Fruit fly (Drosophila melanogaster) whole organism, embryonic: ENCODE data around the gene Acp76A.

Experiments
- Aef1 ChIP-seq: fragments of 200-800 bp; sonication (Bioruptor generic); IDR thresholded peaks from 3 replicates; pipeline ENCODE4 v1.3.6; 2022; ENCODE audit warnings: missing biosample characterization, missing genetic modification characterization
- Antp ChIP-seq: fragments of 200-800 bp; sonication (Bioruptor generic); optimal IDR thresholded peaks from 3 replicates; lab custom pipeline; 2016; ENCODE audit warnings: missing biosample characterization, missing genetic modification characterization
- Bgb ChIP-seq: fragments of 200-800 bp; sonication (Bioruptor generic); IDR thresholded peaks from 2 replicates; pipeline ENCODE4 v1.3.6; 2022; ENCODE audit warnings: missing biosample characterization, missing genetic modification characterization; ENCODE audit not compliant: partially characterized antibody
- Blimp-1 ChIP-seq: fragments of 200-800 bp; sonication (Bioruptor generic); optimal IDR thresholded peaks from 3 replicates; lab custom pipeline; 2018; ENCODE audit warnings: missing biosample characterization, missing genetic modification characterization, mild to moderate bottlenecking, moderate library complexity, missing genetic modification reagents
- C15 ChIP-seq: fragments of 200-800 bp; sonication (Bioruptor generic); IDR thresholded peaks from 3 replicates; pipeline ENCODE4 v1.3.6; 2022; ENCODE audit warnings: missing biosample characterization, missing genetic modification characterization
- CG10209 ChIP-seq: fragments of 200-800 bp; sonication (Bioruptor generic); optimal IDR thresholded peaks from 3 replicates; lab custom pipeline; 2017; ENCODE audit warnings: missing biosample characterization, mild to moderate bottlenecking, missing genetic modification characterization, missing genetic modification reagents
- CG10654 ChIP-seq: fragments of 200-800 bp; sonication (Bioruptor generic); optimal IDR thresholded peaks from 2 replicates; lab custom pipeline; 2016; ENCODE audit warnings: missing biosample characterization, missing genetic modification characterization
- CG11093 ChIP-seq: fragments of 200-800 bp; sonication (Bioruptor generic); IDR thresholded peaks from 3 replicates; pipeline ENCODE4 v1.3.6; 2022; ENCODE audit warnings: missing biosample characterization, missing genetic modification characterization
- CG11398 ChIP-seq: fragments of 200-800 bp; sonication (Bioruptor generic); optimal IDR thresholded peaks from 2 replicates; lab custom pipeline; 2016; ENCODE audit warnings: missing biosample characterization, missing genetic modification characterization
- CG11504 ChIP-seq: fragments of 200-800 bp; sonication (Bioruptor generic); optimal IDR thresholded peaks from 3 replicates; lab custom pipeline; 2019; ENCODE audit warnings: missing biosample characterization, mild to moderate bottlenecking, missing genetic modification characterization, moderate library complexity
- CG11560 ChIP-seq: fragments of 200-800 bp; sonication (Bioruptor generic); IDR thresholded peaks from 3 replicates; pipeline ENCODE4 v1.3.6; 2022; ENCODE audit warnings: missing biosample characterization, missing genetic modification characterization
- CG12236 ChIP-seq: fragments of 200-800 bp; sonication (Bioruptor generic); optimal IDR thresholded peaks from 2 replicates; lab custom pipeline; 2016; ENCODE audit warnings: missing biosample characterization, missing genetic modification characterization
- CG12299 ChIP-seq: fragments of 200-800 bp; sonication (Bioruptor generic); optimal IDR thresholded peaks from 2 replicates; lab custom pipeline; 2018; ENCODE audit warnings: missing biosample characterization, mild to moderate bottlenecking, missing genetic modification characterization
- CG12659 ChIP-seq: fragments of 200-800 bp; sonication (Bioruptor generic); optimal IDR thresholded peaks from 3 replicates; lab custom pipeline; 2017; ENCODE audit warnings: mild to moderate bottlenecking, missing biosample characterization, missing genetic modification reagents, missing genetic modification characterization
- CG13775 ChIP-seq: fragments of 200-800 bp; sonication (Bioruptor generic); optimal IDR thresholded peaks from 3 replicates; lab custom pipeline; 2017; ENCODE audit warnings: missing biosample characterization, mild to moderate bottlenecking, missing genetic modification characterization
- CG16815 ChIP-seq: fragments of 200-800 bp; sonication (Bioruptor generic); optimal IDR thresholded peaks from 3 replicates; lab custom pipeline; 2017; ENCODE audit warnings: missing biosample characterization, mild to moderate bottlenecking, missing genetic modification characterization
- CG17829 ChIP-seq: fragments of 200-800 bp; optimal IDR thresholded peaks from 2 replicates; lab custom pipeline; 2019; ENCODE audit warnings: missing biosample characterization, mild to moderate bottlenecking, missing genetic modification characterization, moderate library complexity
- CG18262 ChIP-seq: fragments of 200-800 bp; optimal IDR thresholded peaks from 3 replicates; lab custom pipeline; 2019; ENCODE audit warnings: missing biosample characterization, mild to moderate bottlenecking, missing genetic modification characterization, moderate library complexity
- CG2199 ChIP-seq: fragments of 200-800 bp; sonication (Bioruptor generic); IDR thresholded peaks from 3 replicates; pipeline ENCODE4 v1.3.6; 2022; ENCODE audit warnings: missing biosample characterization, missing genetic modification characterization
- CG32767 ChIP-seq: fragments of 200-800 bp; sonication (Bioruptor generic); IDR thresholded peaks from 2 replicates; pipeline ENCODE4 v1.3.6; 2022; ENCODE audit warnings: missing biosample characterization, missing genetic modification characterization
- CG33213 ChIP-seq: fragments of 200-800 bp; sonication (Bioruptor generic); optimal IDR thresholded peaks from 3 replicates; lab custom pipeline; 2016; ENCODE audit warnings: missing biosample characterization, missing genetic modification characterization
- CG4617 ChIP-seq: fragments of 200-800 bp; sonication (Bioruptor generic); optimal IDR thresholded peaks from 3 replicates; lab custom pipeline; 2016; ENCODE audit warnings: missing biosample characterization, missing genetic modification characterization, borderline replicate concordance
- CG7556 ChIP-seq: fragments of 200-800 bp; sonication (Bioruptor generic); optimal IDR thresholded peaks from 2 replicates; lab custom pipeline; 2017; ENCODE audit warnings: missing biosample characterization, mild to moderate bottlenecking, missing genetic modification characterization
- CG7786 ChIP-seq: fragments of 200-800 bp; sonication (Bioruptor generic); optimal IDR thresholded peaks from 2 replicates; lab custom pipeline; 2016; ENCODE audit warnings: missing biosample characterization, missing genetic modification characterization
- CG8359 ChIP-seq: fragments of 200-800 bp; sonication (Bioruptor generic); optimal IDR thresholded peaks from 2 replicates; lab custom pipeline; 2017; ENCODE audit warnings: missing biosample characterization, mild to moderate bottlenecking, missing genetic modification characterization, borderline replicate concordance
- CG8478 ChIP-seq: fragments of >200 bp; optimal IDR thresholded peaks from 2 replicates; lab custom pipeline; 2018
- CG8765 ChIP-seq: fragments of 200-800 bp; sonication (Bioruptor generic); IDR thresholded peaks from 2 replicates; pipeline ENCODE4 v1.3.6; 2022; ENCODE audit warnings: missing biosample characterization, missing genetic modification characterization
- CHES-1-like ChIP-seq: fragments of 200-800 bp; sonication (Bioruptor generic); optimal IDR thresholded peaks from 2 replicates; lab custom pipeline; 2016; ENCODE audit warnings: missing biosample characterization, missing genetic modification characterization
- CTCF ChIP-seq: fragments of 200-800 bp; sonication (Bioruptor generic); optimal IDR thresholded peaks from 2 replicates; lab custom pipeline; 2017; ENCODE audit warnings: missing biosample characterization, mild to moderate bottlenecking, missing genetic modification characterization, moderate library complexity
- Ets65A ChIP-seq: fragments of 200-800 bp; sonication (Bioruptor generic); peaks from one replicate; lab custom pipeline; 2016; ENCODE audit warnings: missing biosample characterization, missing genetic modification characterization
- Hr3 ChIP-seq: fragments of 200-800 bp; sonication (Bioruptor generic); optimal IDR thresholded peaks from 3 replicates; lab custom pipeline; 2016; ENCODE audit warnings: missing biosample characterization, missing genetic modification characterization
- Jarid2 ChIP-seq: fragments of 200-800 bp; sonication (Bioruptor generic); optimal IDR thresholded peaks from 3 replicates; lab custom pipeline; 2017; ENCODE audit warnings: mild to moderate bottlenecking, missing biosample characterization, missing genetic modification reagents, missing genetic modification characterization
- Lhr ChIP-seq: fragments of 200-800 bp; sonication (Bioruptor generic); optimal IDR thresholded peaks from 3 replicates; lab custom pipeline; 2017; ENCODE audit warnings: mild to moderate bottlenecking, missing biosample characterization, missing genetic modification reagents, missing genetic modification characterization
- Lpt ChIP-seq: fragments of >200 bp; optimal IDR thresholded peaks from 2 replicates; lab custom pipeline; 2018; ENCODE audit warnings: missing biosample characterization, missing genetic modification characterization
- Mad ChIP-seq: fragments of 200-800 bp; sonication (Bioruptor generic); optimal IDR thresholded peaks from 2 replicates; lab custom pipeline; 2016; ENCODE audit warnings: missing biosample characterization, missing genetic modification characterization
- Max ChIP-seq: fragments of 200-800 bp; sonication (Bioruptor generic); optimal IDR thresholded peaks from 2 replicates; lab custom pipeline; 2016; ENCODE audit warnings: missing biosample characterization, mild to moderate bottlenecking, missing genetic modification characterization
- Mes4 ChIP-seq: fragments of 200-800 bp; sonication (Bioruptor generic); optimal IDR thresholded peaks from 2 replicates; lab custom pipeline; 2016; ENCODE audit warnings: missing biosample characterization, missing genetic modification characterization
- Nf-YB ChIP-seq: fragments of 200-800 bp; sonication (Bioruptor generic); optimal IDR thresholded peaks from 3 replicates; lab custom pipeline; 2019; ENCODE audit warnings: missing biosample characterization, mild to moderate bottlenecking, missing genetic modification characterization, moderate library complexity
- Oaz ChIP-seq: fragments of 200-800 bp; sonication (Bioruptor generic); IDR thresholded peaks from 2 replicates; pipeline ENCODE4 v1.3.6; 2022; ENCODE audit warnings: missing biosample characterization, missing genetic modification characterization
- Ravus ChIP-seq: fragments of 200-800 bp; sonication (Bioruptor generic); IDR thresholded peaks from 2 replicates; pipeline ENCODE4 v1.3.6; 2022; ENCODE audit warnings: missing biosample characterization, missing genetic modification characterization
- Sin3A ChIP-seq: fragments of >200 bp; optimal IDR thresholded peaks from 2 replicates; lab custom pipeline; 2018
- bab2 ChIP-seq: fragments of 200-800 bp; sonication (Bioruptor generic); optimal IDR thresholded peaks from 2 replicates; lab custom pipeline; 2016; ENCODE audit warnings: missing biosample characterization, missing genetic modification characterization
- chinmo ChIP-seq: fragments of 200-800 bp; sonication (Bioruptor generic); IDR thresholded peaks from 4 replicates; pipeline ENCODE4 v1.3.6; 2022; ENCODE audit warnings: missing biosample characterization, missing genetic modification characterization; ENCODE audit not compliant: partially characterized antibody
- dm ChIP-seq: fragments of 200-800 bp; sonication (Bioruptor generic); optimal IDR thresholded peaks from 3 replicates; lab custom pipeline; 2016; ENCODE audit warnings: missing biosample characterization, missing genetic modification characterization
- en ChIP-seq: fragments of 200-800 bp; sonication (Bioruptor generic); optimal IDR thresholded peaks from 2 replicates; lab custom pipeline; 2016; ENCODE audit warnings: missing biosample characterization, missing genetic modification characterization
- grau ChIP-seq: fragments of 200-800 bp; optimal IDR thresholded peaks from 3 replicates; lab custom pipeline; 2019; ENCODE audit warnings: missing biosample characterization, mild to moderate bottlenecking, missing genetic modification characterization, moderate library complexity
- lilli ChIP-seq: fragments of 200-800 bp; sonication (Bioruptor generic); optimal IDR thresholded peaks from 3 replicates; lab custom pipeline; 2016; ENCODE audit warnings: missing biosample characterization, missing genetic modification characterization
- lola ChIP-seq, 3 experiments: fragments of >200 bp in 2 of 3; fragments of 200-800 bp in 1 of 3; sonication (Bioruptor generic) in 1 of 3; optimal IDR thresholded peaks; 2 replicates each; lab custom pipeline; 2017 to 2019; ENCODE audit warnings: missing biosample characterization in 3 of 3, missing genetic modification characterization in 3 of 3, mild to moderate bottlenecking in 1 of 3, moderate library complexity in 1 of 3
- luna ChIP-seq: fragments of 200-800 bp; sonication (Bioruptor generic); optimal IDR thresholded peaks from 2 replicates; lab custom pipeline; 2016; ENCODE audit warnings: missing biosample characterization, missing genetic modification characterization
- run ChIP-seq: fragments of 200-800 bp; sonication (Bioruptor generic); optimal IDR thresholded peaks from 3 replicates; lab custom pipeline; 2018; ENCODE audit warnings: missing biosample characterization, mild to moderate bottlenecking, missing genetic modification characterization
- shn ChIP-seq: fragments of 200-800 bp; sonication (Bioruptor generic); optimal IDR thresholded peaks from 3 replicates; lab custom pipeline; 2016; ENCODE audit warnings: missing biosample characterization, missing genetic modification characterization
- tap ChIP-seq: fragments of 200-800 bp; optimal IDR thresholded peaks from 3 replicates; lab custom pipeline; 2019; ENCODE audit warnings: missing biosample characterization, mild to moderate bottlenecking, missing genetic modification characterization, moderate library complexity
- vnd ChIP-seq: fragments of 200-800 bp; sonication (Bioruptor generic); IDR thresholded peaks from 3 replicates; pipeline ENCODE4 v1.3.6; 2022; ENCODE audit warnings: missing biosample characterization, missing genetic modification characterization; ENCODE audit not compliant: partially characterized antibody

Acp76A gene

dm6 chr3L:19072177-19072603 lies 20.4 kb upstream of the Acp76A start (continued):
- no peak for TF ChIP-seq CG2199
- TF ChIP-seq CG12659 (GFP tag; lab: Kevin White, UChicago) = no peak
- TF ChIP-seq C15 (GFP tag; lab: Robert Waterston, UW) = no peak
- TF ChIP-seq Bgb = peak; percentile 15; the same call in 1 of the 2 replicates
- TF ChIP-seq Nf-YB (GFP tag; lab: Kevin White, UChicago) = no peak
- no peak for TF ChIP-seq CG17829 (tag; lab: Kevin White, UChicago)
- no peak for TF ChIP-seq CG10209
- no peak for TF ChIP-seq CG11398
- TF ChIP-seq Antp = no peak
- TF ChIP-seq chinmo = 0 out of 4 replicates have a peak, but pooled peaks have one; percentile 60
- no peak for TF ChIP-seq CHES-1-like (GFP tag; lab: Kevin White, UChicago)
- no peak for TF ChIP-seq Aef1 (GFP tag; lab: Robert Waterston, UW)
- TF ChIP-seq CG4617 (GFP tag; lab: Kevin White, UChicago) = no peak
- TF ChIP-seq CG32767 (GFP tag; lab: Robert Waterston, UW) = no peak
- TF ChIP-seq vnd (GFP tag; lab: Robert Waterston, UW) = no peak
- TF ChIP-seq CG8478 (lab: Kevin White, UChicago) = no peak
- no peak for TF ChIP-seq Oaz (GFP tag; lab: Robert Waterston, UW)
- no peak for TF ChIP-seq CG33213 (GFP tag; lab: Kevin White, UChicago)
- no peak for TF ChIP-seq CG12236 (GFP tag; lab: Kevin White, UChicago)
- no peak for TF ChIP-seq Hr3
- no peak for TF ChIP-seq Lpt
- no peak for TF ChIP-seq bab2 (GFP tag; lab: Kevin White, UChicago)
- TF ChIP-seq Mad (GFP tag; lab: Kevin White, UChicago) = no peak
- TF ChIP-seq Jarid2 (GFP tag; lab: Kevin White, UChicago) = no peak
- no peak for TF ChIP-seq tap (tag; lab: Kevin White, UChicago)
- TF ChIP-seq CG8359 = no peak
- TF ChIP-seq Sin3A (lab: Kevin White, UChicago) = no peak
- no peak for TF ChIP-seq Ets65A
- TF ChIP-seq Mes4 (GFP tag; lab: Kevin White, UChicago) = no peak
- TF ChIP-seq en (GFP tag; lab: Kevin White, UChicago) = no peak
- no peak for TF ChIP-seq CG10654 (GFP tag; lab: Kevin White, UChicago)
- no peak for TF ChIP-seq Max (GFP tag; lab: Kevin White, UChicago)
- TF ChIP-seq CG11560 = no peak
- TF ChIP-seq dm = no peak
- no peak for TF ChIP-seq CTCF (GFP tag; lab: Kevin White, UChicago)
- TF ChIP-seq CG11093 = no peak
- TF ChIP-seq CG7786 (GFP tag; lab: Kevin White, UChicago) = no peak
- TF ChIP-seq shn (GFP tag; lab: Kevin White, UChicago) = no peak
- TF ChIP-seq CG12299 (tag; lab: Kevin White, UChicago) = no peak
- no peak for TF ChIP-seq CG13775 (GFP tag; lab: Kevin White, UChicago)
- TF ChIP-seq lilli (GFP tag; lab: Kevin White, UChicago) = no peak
- no peak for TF ChIP-seq grau (tag; lab: Kevin White, UChicago)
- no peak for TF ChIP-seq Blimp-1 (GFP tag; lab: Kevin White, UChicago)
- TF ChIP-seq luna = no peak
- TF ChIP-seq CG8765 (GFP tag; lab: Robert Waterston, UW) = no peak
- TF ChIP-seq Ravus = no peak
- no peak for TF ChIP-seq CG11504 (tag; lab: Kevin White, UChicago)
- TF ChIP-seq lola (GFP tag; optimal IDR thresholded peaks at IDR 0.05; lab: Kevin White, UChicago) = no peak
- no peak for TF ChIP-seq Lhr (GFP tag; lab: Kevin White, UChicago)
- TF ChIP-seq run (tag; lab: Kevin White, UChicago) = no peak
- TF ChIP-seq CG7556 (GFP tag; lab: Kevin White, UChicago) = no peak
- TF ChIP-seq CG16815 (GFP tag; lab: Kevin White, UChicago) = no peak
- TF ChIP-seq CG18262 = no peak
